Worm (Caenorhabditis elegans) whole organism, L4/young adult: ENCODE data around the gene twk-25.

Experiments used
- W03F9.2 ChIP-seq: fragments of 150-350 bp; optimal IDR thresholded peaks from 2 replicates; lab custom pipeline; 2014; ENCODE audit warnings: missing biosample characterization, missing genetic modification characterization
- dao-5 ChIP-seq: sonication (generic microtip); optimal IDR thresholded peaks from 2 replicates; lab custom pipeline; 2016; ENCODE audit warnings: missing genotype, missing genetic modification characterization, moderate library complexity, missing compliant biosample characterization
- him-1 ChIP-seq: sonication (generic microtip); optimal IDR thresholded peaks from 2 replicates; lab custom pipeline; 2016; ENCODE audit warnings: missing genotype, missing genetic modification reagents, missing genetic modification characterization, missing compliant biosample characterization

- TF ChIP-seq him-1 (tag; lab: Kevin White, UChicago) (no peak), dao-5 (tag; lab: Kevin White, UChicago) (no peak), W03F9.2 (tag; lab: Kevin White, UChicago) (no peak)
Measured at ce11 chrIV:11465125-11465524, 39.4 kb upstream of the twk-25 start, which contains the start of gene C10C6.3.
